Worm (Caenorhabditis elegans): ENCODE results near the gene C15C8.5.

The C15C8.5 gene

DNA sequence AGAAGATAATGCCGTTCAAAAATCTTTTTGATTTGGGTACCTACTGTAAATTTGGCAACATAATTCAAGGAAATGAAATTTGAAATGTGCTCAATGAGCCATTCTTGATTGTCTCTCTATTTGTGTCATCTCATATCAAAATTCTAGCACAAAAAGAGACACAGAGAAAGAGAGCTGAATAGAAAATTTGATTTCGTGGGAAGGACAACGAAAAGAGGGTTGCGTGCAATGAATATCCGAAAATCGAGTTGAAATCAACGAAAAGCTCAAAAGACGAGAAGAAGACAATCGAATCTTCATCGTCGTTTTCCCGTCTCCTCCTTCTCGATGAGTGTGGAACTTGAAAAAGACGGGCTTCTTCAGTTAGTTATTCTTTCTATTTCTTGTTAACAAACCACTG, at the start of gene C15C8.5:
Gene C15C8.5 (plus strand): TSS at position 152 of the 400 bp plus-strand sequence.
- TF ChIP-seq unc-62 (GFP tag; optimal IDR thresholded peaks at IDR 0.05) = no peak

DNA sequence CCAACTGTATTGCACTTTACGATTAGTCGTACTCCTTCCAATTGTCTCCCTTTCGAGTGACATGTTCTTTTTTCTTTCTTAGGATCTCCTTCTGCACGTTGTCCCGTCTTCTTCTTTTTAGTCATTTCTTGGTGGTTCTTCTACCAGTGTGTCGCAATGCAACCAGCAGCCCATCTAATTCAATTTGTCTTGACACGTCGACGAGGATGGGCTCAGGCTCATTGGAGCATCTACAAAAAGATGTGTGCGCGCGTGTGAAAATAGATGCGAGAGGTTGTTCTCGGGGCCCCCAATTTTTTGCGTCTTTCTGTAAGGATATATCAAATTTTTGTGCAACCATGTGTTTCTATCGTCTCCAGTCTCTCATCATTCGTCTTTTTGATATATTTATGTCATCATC, 46.2 kb upstream of the C15C8.5 start:
- no peak for TF ChIP-seq unc-62 (GFP tag; optimal IDR thresholded peaks at IDR 0.05)

DNA sequence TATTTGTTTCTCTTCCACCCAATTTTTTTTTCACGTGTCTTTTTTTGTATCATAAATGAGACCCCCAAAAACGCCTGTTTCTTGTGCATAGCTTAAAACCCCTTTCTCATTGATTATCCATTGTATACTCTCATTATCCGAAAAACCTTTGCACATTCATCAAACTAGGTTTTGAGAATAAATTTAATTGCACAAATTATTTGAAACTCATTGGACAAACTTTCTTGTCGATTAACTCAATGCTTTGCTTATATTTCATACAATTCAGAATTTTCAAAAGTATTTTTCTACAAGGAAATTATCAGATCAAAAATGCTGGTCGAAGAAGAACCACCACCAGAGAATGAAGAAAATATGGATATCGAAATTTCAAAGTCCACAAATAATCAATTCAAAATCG, 43.7 kb upstream of the C15C8.5 start, which contains the start of gene R11D1.1:
Gene R11D1.1 (plus strand): TSS at position 301 of the 400 bp plus-strand sequence.
- TF ChIP-seq unc-62 (GFP tag; optimal IDR thresholded peaks at IDR 0.05) = no peak

DNA sequence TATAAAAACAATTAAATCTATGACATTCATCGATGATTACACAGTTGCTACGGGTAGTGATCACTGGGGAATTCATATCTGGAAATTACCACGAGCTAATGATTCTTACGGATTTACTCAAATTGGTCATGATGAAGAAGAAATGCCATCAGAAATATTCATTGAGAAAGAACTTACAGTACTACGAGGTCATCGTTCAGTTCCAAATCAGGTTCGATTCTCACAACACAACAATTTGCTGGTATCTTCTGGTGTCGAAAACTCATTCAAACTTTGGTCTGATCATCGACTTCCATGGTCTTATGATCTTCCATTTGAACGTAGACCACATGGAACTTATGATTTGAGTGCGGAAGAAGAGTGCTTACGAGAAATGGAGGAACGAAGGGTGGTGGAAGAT, 41.3 kb upstream of the C15C8.5 start:
- TF ChIP-seq unc-62 (GFP tag; optimal IDR thresholded peaks at IDR 0.05) = no peak

DNA sequence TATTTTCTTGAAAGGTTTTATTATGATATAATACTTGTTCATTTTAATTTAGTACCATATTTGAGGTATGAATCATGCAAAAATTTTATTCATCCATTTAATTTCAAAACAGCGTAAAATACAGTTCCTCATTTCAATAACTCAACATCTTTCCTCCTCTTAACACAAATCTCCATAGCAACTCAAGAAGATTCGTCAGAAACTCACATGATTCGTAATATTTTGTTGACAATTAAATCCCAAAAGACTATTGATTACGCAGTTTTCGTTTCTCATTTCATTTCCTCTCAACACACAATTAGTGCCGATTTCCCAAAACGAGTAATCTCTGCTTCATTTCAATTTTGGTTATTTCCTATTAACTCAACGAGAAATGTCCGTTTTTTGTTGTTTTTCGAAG, 39.5 kb upstream of the C15C8.5 start, which contains the start of gene R11D1.2:
Gene R11D1.2 (plus strand): TSS at position 301 of the 400 bp plus-strand sequence.
- TF ChIP-seq unc-62 (GFP tag; optimal IDR thresholded peaks at IDR 0.05) = no peak

DNA sequence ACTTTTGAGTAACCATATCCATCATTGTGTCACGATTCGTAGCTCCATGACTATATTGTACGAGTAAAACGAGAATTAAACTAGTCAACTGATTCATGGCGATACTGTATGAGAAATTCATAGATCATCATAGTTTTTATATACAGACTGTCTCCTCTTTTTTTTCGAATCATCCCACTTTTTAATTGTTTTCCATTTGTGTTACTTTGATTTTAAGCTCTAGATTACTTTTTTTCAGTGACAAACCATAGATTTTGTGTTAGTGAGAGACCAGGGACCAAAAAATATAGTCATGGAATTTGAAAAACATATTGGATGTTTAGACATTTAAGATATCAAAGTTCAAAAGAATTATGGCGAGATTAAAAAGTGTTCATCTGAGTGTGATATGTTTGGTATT, 35.8 kb upstream of the C15C8.5 start, which contains the start of gene R11D1.3:
Gene R11D1.3 (minus strand): TSS at position 101 of the 400 bp plus-strand sequence.
- TF ChIP-seq unc-62 (GFP tag; optimal IDR thresholded peaks at IDR 0.05) = no peak

DNA sequence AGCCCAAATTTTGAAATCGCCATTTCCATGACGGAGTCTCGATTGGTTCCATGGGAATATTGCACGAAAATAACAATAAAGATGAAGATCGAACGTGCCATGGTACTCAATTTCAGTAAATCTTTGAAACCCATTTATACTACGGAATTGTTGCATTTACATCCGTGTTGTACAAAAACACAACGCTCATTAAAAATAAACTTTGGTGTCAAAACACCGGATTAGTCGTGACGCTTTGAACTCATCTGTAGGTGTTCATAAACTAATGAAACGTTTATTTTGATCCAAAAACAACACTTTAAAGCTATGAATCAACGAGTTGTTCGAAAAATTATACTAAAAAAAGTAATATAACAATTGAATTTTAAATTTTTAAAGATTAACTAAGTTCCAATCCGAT, 33.7 kb upstream of the C15C8.5 start, which contains the start of gene R11D1.4:
Gene R11D1.4 (minus strand): TSS at position 101 of the 400 bp plus-strand sequence.
- no peak for TF ChIP-seq unc-62 (GFP tag; optimal IDR thresholded peaks at IDR 0.05)

DNA sequence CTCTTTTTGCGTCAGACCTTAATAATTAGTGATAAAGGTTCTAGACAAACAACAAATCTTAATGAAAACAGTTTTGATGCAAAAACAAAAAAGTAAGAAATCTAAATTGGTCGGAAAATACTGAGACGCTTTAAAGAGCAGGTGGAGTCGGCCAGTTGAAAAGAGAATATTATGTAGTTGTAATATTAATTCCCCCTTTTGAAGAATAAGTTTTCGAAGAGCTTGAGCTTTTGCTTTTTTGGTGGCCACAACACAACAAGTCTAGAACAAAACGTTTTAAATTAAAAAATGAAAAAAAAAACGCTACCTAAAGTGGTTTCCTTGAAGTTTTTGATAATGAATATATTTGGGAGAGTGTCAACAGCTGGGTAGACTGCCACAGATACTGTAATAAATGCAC, 31.4 kb upstream of the C15C8.5 start, which contains the start of gene str-178:
Gene str-178 (minus strand): TSS at position 101 of the 400 bp plus-strand sequence.
- no peak for TF ChIP-seq unc-62 (GFP tag; optimal IDR thresholded peaks at IDR 0.05)

DNA sequence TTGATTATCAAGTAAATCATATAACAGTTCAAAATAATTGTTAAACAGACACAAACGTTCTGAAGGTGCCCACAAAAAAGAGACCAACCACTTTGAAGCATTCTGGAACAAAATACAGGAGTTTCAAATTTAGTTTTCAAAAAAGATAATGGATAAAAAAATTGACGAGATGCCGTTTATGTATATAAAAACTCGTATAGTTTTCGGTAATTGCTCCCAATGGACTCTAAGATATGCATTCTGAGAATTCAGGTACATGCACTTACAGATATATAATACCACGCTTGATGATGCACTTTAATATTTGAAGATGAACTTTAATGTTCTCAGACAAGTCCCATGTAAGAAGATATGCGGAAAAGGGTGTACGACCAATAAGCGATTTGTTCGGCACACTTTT, 29.2 kb upstream of the C15C8.5 start, which contains the start of gene str-181:
Gene str-181 (minus strand): TSS at position 101 of the 400 bp plus-strand sequence.
- no peak for TF ChIP-seq unc-62 (GFP tag; optimal IDR thresholded peaks at IDR 0.05)

DNA sequence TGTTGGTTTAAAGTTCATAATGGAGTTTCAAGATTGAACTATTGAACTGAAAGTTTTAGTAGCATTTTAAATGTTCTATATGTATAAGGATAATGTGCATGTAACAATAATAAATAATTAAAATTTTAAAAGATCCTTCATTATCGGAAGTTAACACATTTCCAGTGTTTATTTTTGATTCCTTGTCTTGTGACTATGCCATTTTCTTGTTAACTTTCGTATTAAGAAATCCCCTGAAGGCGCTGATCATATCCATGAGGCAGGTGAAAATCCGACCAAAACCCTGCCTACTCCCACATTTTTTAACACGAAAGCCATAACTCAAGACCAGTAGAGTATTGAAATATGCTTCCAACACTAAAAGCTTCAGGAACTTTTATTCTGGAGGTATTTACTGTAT, 28.1 kb upstream of the C15C8.5 start, which contains the start of gene R11D1.7:
Gene R11D1.7 (plus strand): TSS at position 301 of the 400 bp plus-strand sequence.
- no peak for TF ChIP-seq unc-62 (GFP tag; optimal IDR thresholded peaks at IDR 0.05)

DNA sequence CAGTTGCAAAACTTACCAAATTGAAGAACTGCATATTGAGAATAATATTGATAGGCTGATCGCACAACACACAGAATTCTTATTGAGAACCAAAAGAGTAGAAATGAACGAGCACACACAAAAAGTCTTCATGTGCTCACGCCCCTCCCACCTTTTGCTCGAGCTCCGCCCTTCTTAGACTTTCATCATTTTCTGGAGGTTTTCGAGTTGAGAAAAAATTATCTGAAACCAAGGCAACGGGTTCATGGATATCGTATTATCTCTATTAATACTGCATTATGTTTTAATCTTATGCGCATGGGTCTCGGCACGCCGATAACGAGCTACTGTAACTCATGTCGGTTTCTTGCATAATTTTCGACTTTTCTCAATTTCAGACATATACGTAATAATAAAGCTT, 21.9 kb upstream of the C15C8.5 start, which contains the start of gene R11D1.12:
Gene R11D1.12 (minus strand): TSS at position 101 of the 400 bp plus-strand sequence.
- TF ChIP-seq unc-62 (GFP tag; optimal IDR thresholded peaks at IDR 0.05) = no peak

DNA sequence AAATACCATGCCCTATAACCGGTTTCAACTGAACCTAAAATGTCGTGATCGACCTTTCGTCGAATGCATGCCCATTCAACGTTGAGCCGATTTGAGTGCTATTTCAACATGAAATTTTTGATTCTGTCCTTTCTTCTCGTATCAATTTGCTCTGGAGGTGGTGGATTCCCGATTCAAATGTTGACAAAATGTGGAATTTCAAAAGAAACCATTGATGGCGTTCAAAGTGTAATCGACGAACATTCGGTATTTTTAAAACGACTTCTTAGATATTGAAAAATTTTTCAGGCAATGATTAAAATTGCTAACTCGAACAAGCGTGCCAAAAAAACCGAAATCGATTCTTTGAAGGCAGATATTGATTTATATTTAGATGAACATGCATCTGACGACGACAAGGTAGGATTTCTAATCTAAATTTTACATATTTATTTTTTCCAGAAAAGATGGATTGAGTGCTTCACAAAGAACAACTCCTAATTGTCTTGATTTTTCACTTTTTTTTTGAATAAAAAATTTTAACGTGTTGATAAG, 20.6 kb upstream of the C15C8.5 start, which contains the start of gene R11D1.13:
Gene R11D1.13 (plus strand): TSS at position 51 of the 534 bp plus-strand sequence.
- TF ChIP-seq unc-62 (GFP tag; optimal IDR thresholded peaks at IDR 0.05) = no peak

DNA sequence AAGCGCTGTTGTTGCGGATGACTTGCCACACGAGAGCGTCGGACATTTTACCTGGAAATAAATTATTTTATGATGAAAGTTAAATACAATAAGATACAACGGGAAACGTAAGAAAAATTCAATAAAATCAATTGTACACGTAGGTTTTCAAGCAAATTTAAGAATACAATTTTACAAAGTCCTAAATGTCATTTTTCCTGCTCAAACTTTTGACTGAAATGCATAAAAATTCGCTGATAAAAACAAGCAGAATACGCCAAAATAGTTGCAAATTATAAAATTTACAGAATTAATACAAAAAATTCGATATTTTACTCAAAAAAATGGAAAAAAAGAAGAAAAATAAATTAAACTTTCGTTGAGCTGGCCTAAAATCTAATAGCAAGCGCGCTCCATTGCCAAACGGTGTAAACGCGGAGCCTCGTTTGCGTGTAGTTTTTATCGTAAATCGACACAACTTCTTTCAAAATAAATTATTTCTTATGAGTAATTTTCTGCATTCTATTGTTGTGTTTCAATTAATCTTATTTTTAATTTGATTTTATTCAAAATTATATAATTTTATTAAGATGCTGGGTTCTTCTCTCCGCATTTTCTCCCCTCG, 19.6 kb upstream of the C15C8.5 start, which contains the start of the genes rpl-28 and mrpl-49:
Gene rpl-28 (minus strand): TSS at position 51 of the 604 bp plus-strand sequence.
Gene mrpl-49 (plus strand): TSS at position 570 of the 604 bp plus-strand sequence.
- no peak for TF ChIP-seq unc-62 (GFP tag; optimal IDR thresholded peaks at IDR 0.05)

DNA sequence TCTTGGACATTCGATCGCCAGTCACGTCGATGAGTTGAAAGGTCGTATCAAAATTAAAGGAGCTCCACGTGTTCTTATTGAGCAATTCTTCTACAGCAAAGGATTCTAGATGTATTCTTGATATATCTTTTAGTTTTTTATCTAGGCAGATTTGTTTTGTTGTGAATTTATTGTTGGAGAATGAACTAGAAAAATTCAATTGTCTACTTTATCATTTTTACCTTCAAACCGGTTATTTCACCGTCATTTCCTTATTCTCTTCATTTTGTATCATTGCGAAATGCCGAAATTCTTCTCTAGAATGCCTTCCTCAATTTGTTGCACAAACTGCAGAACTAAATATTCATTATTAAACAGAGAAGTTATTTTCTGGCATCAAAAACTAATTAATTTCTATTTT, 18.6 kb upstream of the C15C8.5 start, which contains the start of gene R11D1.10:
Gene R11D1.10 (plus strand): TSS at position 301 of the 400 bp plus-strand sequence.
- no peak for TF ChIP-seq unc-62 (GFP tag; optimal IDR thresholded peaks at IDR 0.05)

DNA sequence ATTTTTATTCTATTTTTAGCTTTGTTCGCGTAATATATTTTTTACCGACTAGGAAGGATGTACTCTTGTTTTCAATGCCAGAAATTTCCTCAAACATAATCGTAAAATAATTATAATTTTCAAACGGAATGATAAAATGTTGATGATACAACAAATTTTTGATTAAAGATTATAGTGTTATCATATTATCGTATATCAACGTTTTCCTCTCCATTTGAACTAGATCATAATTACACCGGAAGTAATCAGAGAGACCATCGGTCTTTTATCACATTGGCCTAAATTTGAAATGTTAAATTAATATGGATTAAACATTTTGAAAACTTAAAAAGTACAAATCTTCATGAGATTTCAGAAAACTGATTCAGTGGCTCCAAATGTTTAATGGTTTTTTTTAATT, 15.1 kb upstream of the C15C8.5 start:
- no peak for TF ChIP-seq unc-62 (GFP tag; optimal IDR thresholded peaks at IDR 0.05)

DNA sequence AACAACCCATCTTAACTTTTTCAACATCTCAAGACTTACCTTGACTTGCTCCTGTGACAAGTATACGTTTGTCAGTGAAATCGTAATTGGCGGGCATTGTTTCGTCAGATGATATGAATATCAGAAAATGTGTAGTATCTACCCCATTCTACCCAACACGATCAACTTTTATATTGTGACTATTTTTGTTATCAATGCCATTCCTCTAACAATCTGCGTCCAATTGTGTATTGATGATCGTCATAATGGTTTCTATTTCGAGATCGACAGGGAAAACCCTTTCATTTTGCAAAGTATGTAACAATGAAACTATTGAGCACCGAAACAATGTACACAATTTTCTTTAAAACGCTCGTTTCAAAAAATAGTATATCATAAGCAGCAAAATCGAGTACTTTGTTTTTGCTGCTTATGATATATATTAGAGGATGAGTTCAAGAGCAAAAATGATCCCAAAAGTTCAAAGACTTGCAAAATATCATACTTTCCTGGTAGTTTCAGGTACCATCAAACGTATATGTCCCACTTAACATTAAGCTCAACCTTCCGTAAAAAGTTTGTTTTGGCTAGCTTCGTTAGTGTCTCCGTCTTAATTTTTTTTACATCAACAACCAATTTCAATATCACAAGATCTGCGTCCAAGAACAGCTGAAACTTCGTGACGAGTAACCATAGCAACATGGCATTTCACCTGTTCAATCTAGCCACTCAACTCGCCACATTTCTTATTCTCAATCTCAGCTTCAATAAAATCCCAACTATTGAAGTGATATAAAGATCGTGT, 14.2 kb upstream of the C15C8.5 start, which contains the start of the genes dhs-21 and xbx-9:
Gene dhs-21 (minus strand): TSS at position 181 of the 784 bp plus-strand sequence.
Gene xbx-9 (plus strand): TSS at position 734 of the 784 bp plus-strand sequence.
- TF ChIP-seq unc-62 (GFP tag; optimal IDR thresholded peaks at IDR 0.05) = no peak

Measured in whole organism, dauer.